Worm (Caenorhabditis elegans): ENCODE measurements around the gene hpa-1.

Gene hpa-1

DNA sequence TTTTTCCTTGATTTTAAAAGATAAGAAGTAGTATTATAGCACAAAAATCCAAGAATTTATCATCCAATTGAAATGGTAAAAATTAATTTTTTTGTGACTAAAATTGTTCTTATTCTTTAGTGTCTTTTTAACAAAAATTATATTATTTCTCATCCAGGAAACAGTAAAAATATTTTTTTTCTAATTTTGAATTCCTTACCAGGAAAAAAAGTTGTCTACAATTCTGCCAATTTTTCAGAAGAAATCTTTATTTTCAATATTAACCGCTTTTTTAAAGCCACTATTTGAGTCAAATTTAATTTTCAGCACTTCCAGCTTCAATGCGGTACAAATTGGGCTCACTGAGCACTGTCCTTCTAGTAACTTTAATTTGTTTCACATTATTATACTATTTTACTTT, 38.0 kb upstream of the hpa-1 start, which contains the start of gene F38C2.4:
F38C2.4 (plus strand) TSS at position 301 of the 400 bp plus-strand sequence.
- TF ChIP-seq Y116A8C.19 (tag; optimal IDR thresholded peaks at IDR 0.05; ENCODE audit: borderline replicate concordance): no peak
- no peak for TF ChIP-seq efl-1 (optimal IDR thresholded peaks at IDR 0.05)
- TF ChIP-seq efl-1 (GFP tag; optimal IDR thresholded peaks at IDR 0.05 in 1 of 2): no peak
- TF ChIP-seq ztf-4 (tag; optimal IDR thresholded peaks at IDR 0.05): no peak
- TF ChIP-seq nhr-90 (tag; optimal IDR thresholded peaks at IDR 0.05; ENCODE audit: poor library complexity): no peak
- no peak for TF ChIP-seq aha-1 (tag; optimal IDR thresholded peaks at IDR 0.05)
- TF ChIP-seq lin-14 (GFP tag; optimal IDR thresholded peaks at IDR 0.05): no peak
- no peak for TF ChIP-seq ceh-82 (tag; optimal IDR thresholded peaks at IDR 0.05)
- TF ChIP-seq nhr-47 (tag; optimal IDR thresholded peaks at IDR 0.05): no peak
- TF ChIP-seq ztf-11 (tag; optimal IDR thresholded peaks at IDR 0.05): no peak
- TF ChIP-seq irx-1 (tag; optimal IDR thresholded peaks at IDR 0.05): no peak

- TF ChIP-seq tbx-2 (tag; optimal IDR thresholded peaks at IDR 0.05): no peak
- no peak for TF ChIP-seq unc-62 (GFP tag; optimal IDR thresholded peaks at IDR 0.05)
- no peak for TF ChIP-seq nhr-85 (tag)
- TF ChIP-seq unc-30 (tag; optimal IDR thresholded peaks at IDR 0.05): no peak
- TF ChIP-seq jun-1 (tag; optimal IDR thresholded peaks at IDR 0.05): no peak
- no peak for TF ChIP-seq nhr-20 (tag; optimal IDR thresholded peaks at IDR 0.05)
- TF ChIP-seq ceh-88 (GFP tag; IDR thresholded peaks at IDR 0.05): no peak
- TF ChIP-seq ztf-11 (tag; optimal IDR thresholded peaks at IDR 0.05): no peak
- TF ChIP-seq pax-3 (tag; optimal IDR thresholded peaks at IDR 0.05): no peak
- no peak for TF ChIP-seq mdl-1 (tag; optimal IDR thresholded peaks at IDR 0.05)
- no peak for TF ChIP-seq fkh-10 (GFP tag; optimal IDR thresholded peaks at IDR 0.05)
- TF ChIP-seq ama-1 (optimal IDR thresholded peaks at IDR 0.05): no peak
- no peak for TF ChIP-seq mep-1 (tag; optimal IDR thresholded peaks at IDR 0.05)
- no peak for TF ChIP-seq C16A3.4 (tag; optimal IDR thresholded peaks at IDR 0.05)
- TF ChIP-seq swsn-7 (tag; optimal IDR thresholded peaks at IDR 0.05): no peak
- TF ChIP-seq lin-13 (GFP tag; optimal IDR thresholded peaks at IDR 0.05): no peak
- no peak for TF ChIP-seq lsy-2 (tag; optimal IDR thresholded peaks at IDR 0.05)
- TF ChIP-seq C34B4.2 (tag; optimal IDR thresholded peaks at IDR 0.05): no peak
- TF ChIP-seq dsc-1 (tag; optimal IDR thresholded peaks at IDR 0.05): no peak
Measured at ce11 chrIV:16257330-16257729, 24.4 kb upstream of the hpa-1 start, which contains the start of gene hlh-31. hlh-31 (plus strand) TSS chrIV:16257630.

DNA sequence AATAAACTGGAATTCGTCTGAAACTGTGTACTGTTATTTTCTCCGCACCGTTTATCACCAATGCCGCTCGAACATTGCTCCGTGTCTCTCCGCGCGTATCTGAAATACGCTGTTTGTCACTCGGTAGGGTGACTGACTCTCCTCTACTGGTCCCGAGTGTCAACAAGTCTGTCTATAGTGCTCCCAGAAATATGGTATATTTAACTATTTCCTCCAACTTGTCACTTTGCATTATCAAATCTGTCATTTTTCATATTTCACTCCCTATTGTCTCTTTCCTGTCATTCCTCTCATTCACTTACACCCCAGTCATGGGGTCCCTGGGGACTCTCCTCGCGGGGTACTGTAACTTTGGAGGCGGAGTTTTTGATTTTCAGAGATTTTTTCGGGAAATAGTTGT, 21.5 kb upstream of the hpa-1 start, which contains the start of gene hlh-17:
hlh-17 (plus strand) TSS at position 301 of the 400 bp plus-strand sequence.
- no peak for TF ChIP-seq lin-39 (tag; optimal IDR thresholded peaks at IDR 0.05)
- TF ChIP-seq unc-130 (tag; optimal IDR thresholded peaks at IDR 0.05): no peak
- TF ChIP-seq ama-1 (optimal IDR thresholded peaks at IDR 0.05): no peak
- no peak for TF ChIP-seq zip-4 (GFP tag; optimal IDR thresholded peaks at IDR 0.05)
- no peak for TF ChIP-seq lin-15B (tag; optimal IDR thresholded peaks at IDR 0.05)
- no peak for TF ChIP-seq mep-1 (tag; optimal IDR thresholded peaks at IDR 0.05)
- no peak for TF ChIP-seq egl-13 (tag; optimal IDR thresholded peaks at IDR 0.05)
- no peak for TF ChIP-seq tbx-2 (tag; optimal IDR thresholded peaks at IDR 0.05)
- no peak for TF ChIP-seq elt-3 (tag; optimal IDR thresholded peaks at IDR 0.05)
- no peak for TF ChIP-seq snpc-4 (tag; optimal IDR thresholded peaks at IDR 0.05)
- no peak for TF ChIP-seq xbp-1 (tag; optimal IDR thresholded peaks at IDR 0.05)
- TF ChIP-seq Y116A8C.19 (tag; optimal IDR thresholded peaks at IDR 0.05; ENCODE audit: borderline replicate concordance): no peak

- TF ChIP-seq sup-37 (GFP tag; optimal IDR thresholded peaks at IDR 0.05) (no peak), mef-2 (tag; optimal IDR thresholded peaks at IDR 0.05) (no peak), tlp-1 (tag; optimal IDR thresholded peaks at IDR 0.05) (no peak), sox-4 (tag; optimal IDR thresholded peaks at IDR 0.05) (no peak), ztf-11 (tag; optimal IDR thresholded peaks at IDR 0.05) (no peak), ztf-4 (tag; optimal IDR thresholded peaks at IDR 0.05) (no peak), efl-3 (GFP tag; optimal IDR thresholded peaks at IDR 0.05) (no peak), hlh-4 (tag; optimal IDR thresholded peaks at IDR 0.05) (no peak), lir-3 (tag; optimal IDR thresholded peaks at IDR 0.05; ENCODE audit: poor library complexity) (no peak), lsy-2 (tag; optimal IDR thresholded peaks at IDR 0.05) (no peak), jun-1 (tag; optimal IDR thresholded peaks at IDR 0.05) (no peak), nhr-77 (tag; optimal IDR thresholded peaks at IDR 0.05) (no peak), lin-13 (GFP tag; optimal IDR thresholded peaks at IDR 0.05) (no peak), unc-130 (tag; optimal IDR thresholded peaks at IDR 0.05) (no peak), dsc-1 (tag; optimal IDR thresholded peaks at IDR 0.05) (no peak), ceh-63 (GFP tag; optimal IDR thresholded peaks at IDR 0.05) (no peak), pag-3 (tag; optimal IDR thresholded peaks at IDR 0.05; ENCODE audit: borderline replicate concordance, insufficient read depth) (no peak), egl-27 (tag; optimal IDR thresholded peaks at IDR 0.05) (no peak), grh-1 (GFP tag; IDR thresholded peaks at IDR 0.05) (no peak)
Measured at ce11 chrIV:16247131-16247530, 14.2 kb upstream of the hpa-1 start, which contains the start of gene F38C2.1. F38C2.1 (plus strand) TSS chrIV:16247431.

All from whole organism, L1 larva.